Fruit fly (Drosophila melanogaster) S2 (cell line): Measurements from ENCODE around the gene RpL13A.

Experiments
- CG8478 ChIP-seq: fragments of >200 bp; optimal IDR thresholded peaks from 2 replicates; lab custom pipeline; 2018
- CTCF ChIP-seq, 2 experiments: fragments of >200 bp; optimal IDR thresholded peaks; 2 replicates each; lab custom pipeline; 2018

DNA sequence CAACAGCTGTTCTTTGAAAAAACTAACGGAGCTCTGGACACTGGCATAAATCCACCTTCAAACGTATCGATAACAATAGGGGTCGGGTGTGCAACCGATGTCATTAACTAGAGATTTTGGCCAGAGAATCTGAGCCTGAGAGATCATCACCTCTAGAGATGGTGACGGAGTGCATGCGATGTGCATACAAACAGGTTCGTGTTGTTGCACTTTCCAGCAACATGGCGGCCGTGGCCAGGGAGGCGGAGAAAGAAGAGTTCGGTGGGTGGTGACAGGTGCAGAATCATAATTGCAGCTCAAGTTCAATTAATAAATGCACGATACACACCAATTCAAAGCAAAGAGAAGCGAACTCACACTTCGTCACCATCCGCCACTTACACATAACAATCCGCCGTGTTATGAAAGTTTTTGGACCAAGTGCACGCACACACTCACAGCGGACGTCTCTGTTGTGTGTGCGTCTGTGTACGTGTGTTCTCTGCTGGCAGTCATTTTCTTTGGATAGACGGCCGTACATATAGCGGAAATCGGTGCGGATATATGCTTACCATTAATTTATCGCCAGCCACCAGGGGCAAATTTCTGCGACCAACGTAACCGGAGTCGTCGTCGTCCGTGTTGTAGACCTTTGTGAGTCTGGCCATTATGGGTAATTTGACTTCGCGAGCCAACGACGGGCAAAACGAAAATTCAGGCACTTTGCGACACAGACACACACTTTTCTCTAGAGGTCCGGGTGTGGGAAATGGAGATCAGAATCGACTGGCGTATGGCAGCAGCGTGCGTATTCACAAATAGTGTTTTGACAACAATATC, 34.9 kb downstream of the RpL13A start:
- TF ChIP-seq CG8478 (no peak), CTCF (optimal IDR thresholded peaks at IDR 0.05; lab: Kevin White, UChicago) (no peak)
